Fruit fly (Drosophila melanogaster) whole organism, embryonic: ENCODE measurements around the gene Sqor.

ENCODE experiments used
- Bgb ChIP-seq: fragments of 200-800 bp; sonication (Bioruptor generic); IDR thresholded peaks from 2 replicates; pipeline ENCODE4 v1.3.6; 2022; ENCODE audit warnings: missing biosample characterization, missing genetic modification characterization; ENCODE audit not compliant: partially characterized antibody
- Bteb2 ChIP-seq: fragments of 200-800 bp; sonication (Bioruptor generic); optimal IDR thresholded peaks from 2 replicates; lab custom pipeline; 2016; ENCODE audit warnings: missing biosample characterization, missing genetic modification characterization
- CG10209 ChIP-seq: fragments of 200-800 bp; sonication (Bioruptor generic); optimal IDR thresholded peaks from 3 replicates; lab custom pipeline; 2017; ENCODE audit warnings: missing biosample characterization, mild to moderate bottlenecking, missing genetic modification characterization, missing genetic modification reagents
- CG1024 ChIP-seq: fragments of 200-800 bp; sonication (Bioruptor generic); IDR thresholded peaks from 2 replicates; pipeline ENCODE4 v1.3.6; 2022; ENCODE audit warnings: missing biosample characterization, missing genetic modification characterization
- CG10274 ChIP-seq: fragments of 200-800 bp; sonication (Bioruptor generic); optimal IDR thresholded peaks from 3 replicates; lab custom pipeline; 2017; ENCODE audit warnings: missing biosample characterization, mild to moderate bottlenecking, missing genetic modification characterization
- CG10366 ChIP-seq: fragments of 200-800 bp; sonication (Bioruptor generic); IDR thresholded peaks from 2 replicates; pipeline ENCODE4 v1.3.6; 2022; ENCODE audit warnings: missing biosample characterization, missing genetic modification characterization
- CG10979 ChIP-seq: fragments of 200-800 bp; sonication (Bioruptor generic); optimal IDR thresholded peaks from 2 replicates; lab custom pipeline; 2018; ENCODE audit warnings: missing biosample characterization, mild to moderate bottlenecking, missing genetic modification characterization, moderate library complexity
- CG12236 ChIP-seq: fragments of 200-800 bp; sonication (Bioruptor generic); optimal IDR thresholded peaks from 2 replicates; lab custom pipeline; 2016; ENCODE audit warnings: missing biosample characterization, missing genetic modification characterization
- CG13123 ChIP-seq: fragments of 200-800 bp; sonication (Bioruptor generic); optimal IDR thresholded peaks from 2 replicates; lab custom pipeline; 2016; ENCODE audit warnings: missing biosample characterization, missing genetic modification characterization
- CG13296 ChIP-seq: fragments of 200-800 bp; sonication (Bioruptor generic); optimal IDR thresholded peaks from 3 replicates; lab custom pipeline; 2018; ENCODE audit warnings: missing biosample characterization, mild to moderate bottlenecking, missing genetic modification characterization
- CG14965 ChIP-seq: fragments of 200-800 bp; sonication (Bioruptor generic); optimal IDR thresholded peaks from 2 replicates; lab custom pipeline; 2016; ENCODE audit warnings: missing biosample characterization, missing genetic modification characterization, borderline replicate concordance
- CG15269 ChIP-seq: fragments of 200-800 bp; sonication (Bioruptor generic); optimal IDR thresholded peaks from 2 replicates; lab custom pipeline; 2018; ENCODE audit warnings: missing biosample characterization, mild to moderate bottlenecking, missing genetic modification characterization, moderate library complexity
- CG16863 ChIP-seq: fragments of 200-800 bp; sonication (Bioruptor generic); optimal IDR thresholded peaks from 3 replicates; lab custom pipeline; 2016; ENCODE audit warnings: missing biosample characterization, missing genetic modification characterization
- CG17568 ChIP-seq: fragments of 200-800 bp; sonication (Bioruptor generic); optimal IDR thresholded peaks from 2 replicates; lab custom pipeline; 2018; ENCODE audit warnings: missing biosample characterization, mild to moderate bottlenecking, missing genetic modification characterization, moderate library complexity
- CG17912 ChIP-seq: fragments of 200-800 bp; sonication (Bioruptor generic); optimal IDR thresholded peaks from 2 replicates; lab custom pipeline; 2018; ENCODE audit warnings: missing biosample characterization, mild to moderate bottlenecking, missing genetic modification characterization
- CG18599 ChIP-seq: fragments of 200-800 bp; sonication (Bioruptor generic); optimal IDR thresholded peaks from 3 replicates; lab custom pipeline; 2017; ENCODE audit warnings: missing biosample characterization, missing genetic modification characterization, mild to moderate bottlenecking, moderate library complexity, missing genetic modification reagents
- CG2199 ChIP-seq: fragments of 200-800 bp; sonication (Bioruptor generic); IDR thresholded peaks from 3 replicates; pipeline ENCODE4 v1.3.6; 2022; ENCODE audit warnings: missing biosample characterization, missing genetic modification characterization
- CG2202 ChIP-seq: fragments of 200-800 bp; sonication (Bioruptor generic); optimal IDR thresholded peaks from 2 replicates; lab custom pipeline; 2018; ENCODE audit warnings: missing biosample characterization, mild to moderate bottlenecking, missing genetic modification characterization
- CG30020 ChIP-seq: fragments of 200-800 bp; optimal IDR thresholded peaks from 2 replicates; lab custom pipeline; 2019; ENCODE audit warnings: missing biosample characterization, mild to moderate bottlenecking, missing genetic modification characterization, moderate library complexity
- CG34224 ChIP-seq: fragments of 200-800 bp; sonication (Bioruptor generic); IDR thresholded peaks from 3 replicates; pipeline ENCODE4 v1.3.6; 2022; ENCODE audit warnings: missing biosample characterization, missing genetic modification characterization; ENCODE audit not compliant: partially characterized antibody
- CG34422 ChIP-seq: fragments of 200-800 bp; sonication (Bioruptor generic); IDR thresholded peaks from 3 replicates; pipeline ENCODE4 v1.3.6; 2022; ENCODE audit warnings: missing biosample characterization, missing genetic modification characterization
- CG4328 ChIP-seq: fragments of 200-800 bp; sonication (Bioruptor generic); optimal IDR thresholded peaks from 3 replicates; lab custom pipeline; 2017; ENCODE audit warnings: missing biosample characterization, missing genetic modification reagents, missing genetic modification characterization
- CG7786 ChIP-seq: fragments of 200-800 bp; sonication (Bioruptor generic); optimal IDR thresholded peaks from 2 replicates; lab custom pipeline; 2016; ENCODE audit warnings: missing biosample characterization, missing genetic modification characterization
- CG7987 ChIP-seq: fragments of 200-800 bp; sonication (Bioruptor generic); optimal IDR thresholded peaks from 2 replicates; lab custom pipeline; 2018; ENCODE audit warnings: missing biosample characterization, mild to moderate bottlenecking, missing genetic modification characterization, moderate library complexity
- D19A ChIP-seq: fragments of 200-800 bp; optimal IDR thresholded peaks from 3 replicates; lab custom pipeline; 2019; ENCODE audit warnings: missing biosample characterization, mild to moderate bottlenecking, missing genetic modification characterization, moderate library complexity
- E2f2 ChIP-seq: fragments of 200-800 bp; sonication (Bioruptor generic); IDR thresholded peaks from 2 replicates; pipeline ENCODE4 v1.3.6; 2022; ENCODE audit warnings: missing biosample characterization, missing genetic modification characterization
- Elba2 ChIP-seq: fragments of 200-800 bp; sonication (Bioruptor generic); optimal IDR thresholded peaks from 3 replicates; lab custom pipeline; 2016; ENCODE audit warnings: missing biosample characterization, missing genetic modification characterization
- Lhr ChIP-seq: fragments of 200-800 bp; sonication (Bioruptor generic); optimal IDR thresholded peaks from 3 replicates; lab custom pipeline; 2017; ENCODE audit warnings: mild to moderate bottlenecking, missing biosample characterization, missing genetic modification reagents, missing genetic modification characterization
- MTF-1 ChIP-seq: fragments of 200-800 bp; sonication (Bioruptor generic); optimal IDR thresholded peaks from 2 replicates; lab custom pipeline; 2018; ENCODE audit warnings: missing biosample characterization, mild to moderate bottlenecking, missing genetic modification characterization, borderline replicate concordance
- Neu2 ChIP-seq: fragments of 200-800 bp; sonication (Bioruptor generic); optimal IDR thresholded peaks from 3 replicates; lab custom pipeline; 2016; ENCODE audit warnings: missing biosample characterization, missing genetic modification characterization, borderline replicate concordance
- Ptx1 ChIP-seq: fragments of 200-800 bp; sonication (Bioruptor generic); IDR thresholded peaks from 2 replicates; pipeline ENCODE4 v1.3.6; 2022; ENCODE audit warnings: missing biosample characterization, missing genetic modification characterization
- Side ChIP-seq: fragments of 200-800 bp; sonication (Bioruptor generic); optimal IDR thresholded peaks from 2 replicates; lab custom pipeline; 2016; ENCODE audit warnings: missing biosample characterization, missing genetic modification characterization
- bowl ChIP-seq: fragments of 200-800 bp; sonication (Bioruptor generic); IDR thresholded peaks from 2 replicates; pipeline ENCODE4 v1.3.6; 2022; ENCODE audit warnings: missing biosample characterization, missing genetic modification characterization
- btn ChIP-seq: fragments of 200-800 bp; sonication (Bioruptor generic); optimal IDR thresholded peaks from 2 replicates; lab custom pipeline; 2016; ENCODE audit warnings: missing biosample characterization, missing genetic modification characterization
- cad ChIP-seq: fragments of >200 bp; optimal IDR thresholded peaks from 2 replicates; lab custom pipeline; 2017; ENCODE audit warnings: missing biosample characterization, missing genetic modification characterization
- chn ChIP-seq: fragments of 200-800 bp; sonication (Bioruptor generic); optimal IDR thresholded peaks from 2 replicates; lab custom pipeline; 2016; ENCODE audit warnings: missing biosample characterization, missing genetic modification characterization
- crp ChIP-seq, 2 experiments: fragments of 200-800 bp; sonication (Bioruptor generic); optimal IDR thresholded peaks; 2 replicates in 1 of 2; 3 replicates in 1 of 2; lab custom pipeline; 2017; ENCODE audit warnings: missing biosample characterization in 2 of 2, missing genetic modification characterization in 2 of 2, mild to moderate bottlenecking in 1 of 2, moderate library complexity in 1 of 2
- en ChIP-seq: fragments of 200-800 bp; sonication (Bioruptor generic); optimal IDR thresholded peaks from 2 replicates; lab custom pipeline; 2016; ENCODE audit warnings: missing biosample characterization, missing genetic modification characterization
- fd102C ChIP-seq: fragments of 200-800 bp; sonication (Bioruptor generic); optimal IDR thresholded peaks from 2 replicates; lab custom pipeline; 2018; ENCODE audit warnings: missing biosample characterization, mild to moderate bottlenecking, missing genetic modification characterization, moderate library complexity
- knrl ChIP-seq: fragments of 200-800 bp; sonication (Bioruptor generic); IDR thresholded peaks from 3 replicates; pipeline ENCODE4 v1.3.6; 2022; ENCODE audit warnings: missing biosample characterization, missing genetic modification characterization; ENCODE audit not compliant: partially characterized antibody
- lab ChIP-seq: fragments of 200-800 bp; sonication (Bioruptor generic); optimal IDR thresholded peaks from 3 replicates; lab custom pipeline; 2017; ENCODE audit warnings: missing biosample characterization, missing genetic modification characterization, mild to moderate bottlenecking, moderate library complexity, missing genetic modification reagents
- pb ChIP-seq: fragments of 200-800 bp; sonication (Bioruptor generic); optimal IDR thresholded peaks from 3 replicates; lab custom pipeline; 2016; ENCODE audit warnings: missing biosample characterization, missing genetic modification characterization
- pnt ChIP-seq: fragments of 200-800 bp; sonication (Bioruptor generic); optimal IDR thresholded peaks from 3 replicates; lab custom pipeline; 2016; ENCODE audit warnings: missing biosample characterization, missing genetic modification characterization
- salm ChIP-seq: fragments of 200-800 bp; sonication (Bioruptor generic); optimal IDR thresholded peaks from 2 replicates; lab custom pipeline; 2018; ENCODE audit warnings: missing biosample characterization, mild to moderate bottlenecking, missing genetic modification characterization
- sima ChIP-seq: fragments of 200-800 bp; sonication (Bioruptor generic); optimal IDR thresholded peaks from 2 replicates; lab custom pipeline; 2016; ENCODE audit warnings: missing biosample characterization, missing genetic modification characterization
- slp2 ChIP-seq: fragments of 200-800 bp; sonication (Bioruptor generic); optimal IDR thresholded peaks from 2 replicates; lab custom pipeline; 2016; ENCODE audit warnings: missing biosample characterization, missing genetic modification characterization
- sna ChIP-seq: fragments of 200-800 bp; sonication (Bioruptor generic); IDR thresholded peaks from 2 replicates; pipeline ENCODE4 v1.3.6; 2022; ENCODE audit warnings: missing biosample characterization, missing genetic modification characterization; ENCODE audit not compliant: partially characterized antibody
- tgo ChIP-seq: fragments of 200-800 bp; sonication (Bioruptor generic); IDR thresholded peaks from 3 replicates; pipeline ENCODE4 v1.3.6; 2022; ENCODE audit warnings: missing biosample characterization, missing genetic modification characterization
- trem ChIP-seq: fragments of 200-800 bp; optimal IDR thresholded peaks from 3 replicates; lab custom pipeline; 2019; ENCODE audit warnings: missing biosample characterization, mild to moderate bottlenecking, missing genetic modification characterization, moderate library complexity
- wek ChIP-seq: fragments of 200-800 bp; sonication (Bioruptor generic); optimal IDR thresholded peaks from 3 replicates; lab custom pipeline; 2018; ENCODE audit warnings: missing biosample characterization, mild to moderate bottlenecking, missing genetic modification characterization, moderate library complexity
- z ChIP-seq: fragments of 200-800 bp; sonication (Bioruptor generic); IDR thresholded peaks from 3 replicates; pipeline ENCODE4 v1.3.6; 2022; ENCODE audit warnings: missing biosample characterization, missing genetic modification characterization

The Sqor gene

dm6 chr3L:4282627-4283026 is 42.7 kb downstream of the Sqor start, which contains the start of gene CG11583 (continued):
- peak; percentile 4 for TF ChIP-seq en (GFP tag; lab: Kevin White, UChicago)
- no peak for TF ChIP-seq pb (GFP tag; lab: Kevin White, UChicago)
- no peak for TF ChIP-seq D19A (tag; lab: Kevin White, UChicago)
- no peak for TF ChIP-seq CG16863 (GFP tag; lab: Kevin White, UChicago)
- no peak for TF ChIP-seq CG1024 (GFP tag; lab: Robert Waterston, UW)
- TF ChIP-seq CG17912: no peak
- no peak for TF ChIP-seq CG14965 (GFP tag; lab: Kevin White, UChicago)
- peak; percentile 40 for TF ChIP-seq CG7786
- peak in 1 of 2 experiments; percentile 9 for TF ChIP-seq crp (GFP tag; optimal IDR thresholded peaks at IDR 0.05; lab: Kevin White, UChicago)
- TF ChIP-seq CG12236: no peak
- peak; percentile 5 for TF ChIP-seq trem
- TF ChIP-seq cad (GFP tag; lab: Kevin White, UChicago): no peak
- no peak for TF ChIP-seq MTF-1 (GFP tag; lab: Kevin White, UChicago)
- TF ChIP-seq Elba2 (GFP tag; lab: Kevin White, UChicago): no peak
- no peak for TF ChIP-seq CG10979 (tag; lab: Kevin White, UChicago)
- no peak for TF ChIP-seq CG2199
- TF ChIP-seq sna (GFP tag; lab: Robert Waterston, UW): no peak
- no peak for TF ChIP-seq salm
- TF ChIP-seq btn (GFP tag; lab: Kevin White, UChicago): no peak
- TF ChIP-seq fd102C (GFP tag; lab: Kevin White, UChicago): no peak
- TF ChIP-seq Bgb (GFP tag; lab: Robert Waterston, UW): no peak
- TF ChIP-seq CG4328 (GFP tag; lab: Kevin White, UChicago): no peak
- TF ChIP-seq bowl (GFP tag; lab: Robert Waterston, UW): no peak
- peak; percentile 38 for TF ChIP-seq chn
- TF ChIP-seq CG34422: peak; percentile 63; the same call in 1 of the 3 replicates
- TF ChIP-seq CG15269 (tag; lab: Kevin White, UChicago): no peak
- TF ChIP-seq CG17568 (GFP tag; lab: Kevin White, UChicago): no peak
- TF ChIP-seq CG10209: no peak
- TF ChIP-seq Neu2: no peak
- TF ChIP-seq pnt (GFP tag; lab: Kevin White, UChicago): no peak
- peak; percentile 25 for TF ChIP-seq slp2 (GFP tag; lab: Kevin White, UChicago)
- TF ChIP-seq Ptx1 (GFP tag; lab: Robert Waterston, UW): no peak
- TF ChIP-seq CG13296 (GFP tag; lab: Kevin White, UChicago): no peak
- no peak for TF ChIP-seq CG18599
- no peak for TF ChIP-seq CG2202
- no peak for TF ChIP-seq CG10366
- no peak for TF ChIP-seq knrl
- TF ChIP-seq sima (GFP tag; lab: Kevin White, UChicago): no peak
- peak; percentile 48 for TF ChIP-seq CG7987 (GFP tag; lab: Kevin White, UChicago)
- TF ChIP-seq wek (GFP tag; lab: Kevin White, UChicago): no peak
- peak; percentile 8 for TF ChIP-seq Bteb2
- TF ChIP-seq CG10274: no peak
- TF ChIP-seq lab: no peak
- TF ChIP-seq tgo (GFP tag; lab: Robert Waterston, UW): no peak
- TF ChIP-seq CG34224: no peak
- no peak for TF ChIP-seq z (GFP tag; lab: Robert Waterston, UW)
- TF ChIP-seq CG30020 (tag; lab: Kevin White, UChicago): no peak
- TF ChIP-seq Side (GFP tag; lab: Kevin White, UChicago): peak; percentile 55
- TF ChIP-seq Lhr (GFP tag; lab: Kevin White, UChicago): no peak
- TF ChIP-seq CG13123: no peak
- peak; percentile 81 for TF ChIP-seq E2f2
